Worm (Caenorhabditis elegans) whole organism, young adult: ENCODE data around the gene C43H6.12.

Source experiments
- B0019.2 ChIP-seq: fragments of 200-800 bp; sonication (Bioruptor generic); conservative IDR thresholded peaks from 2 replicates; pipeline ENCODE4 v1.3.6; 2022; ENCODE audit warnings: missing genetic modification reagents, missing genetic modification characterization, missing compliant biosample characterization
- Y95B8A.8 ChIP-seq: fragments of 200-800 bp; sonication (Bioruptor generic); IDR thresholded peaks from 2 replicates; pipeline ENCODE4 v1.3.6; 2022; ENCODE audit warnings: missing genetic modification reagents, missing genetic modification characterization, missing compliant biosample characterization
- ama-1 ChIP-seq, 3 experiments: fragments of 150-350 bp in 1 of 3; sonication (generic microtip) in 2 of 3; optimal IDR thresholded peaks; 2 replicates each; lab custom pipeline; 2014 to 2018; ENCODE audit warnings: missing biosample characterization in 2 of 3, missing genetic modification characterization in 2 of 3, missing genetic modification reagents in 2 of 3
- aptf-3 ChIP-seq: fragments of 200-800 bp; sonication (Bioruptor generic); IDR thresholded peaks from 2 replicates; pipeline ENCODE4 v1.3.6; 2022; ENCODE audit warnings: missing genetic modification characterization, missing compliant biosample characterization
- athp-1 ChIP-seq: sonication (generic microtip); optimal IDR thresholded peaks from 2 replicates; lab custom pipeline; 2017; ENCODE audit warnings: mild to moderate bottlenecking, missing genetic modification characterization, missing compliant biosample characterization
- ccch-3 ChIP-seq: fragments of 200-800 bp; sonication (Bioruptor generic); optimal IDR thresholded peaks from 2 replicates; lab custom pipeline; 2018; ENCODE audit warnings: mild to moderate bottlenecking, missing genetic modification characterization, missing compliant biosample characterization
- hlh-12 ChIP-seq: sonication (generic microtip); optimal IDR thresholded peaks from 2 replicates; lab custom pipeline; 2016; ENCODE audit warnings: missing genetic modification characterization, missing compliant biosample characterization
- nfya-2 ChIP-seq: fragments of 200-800 bp; sonication (Bioruptor generic); IDR thresholded peaks from 2 replicates; pipeline ENCODE4 v1.3.6; 2022; ENCODE audit warnings: missing genetic modification reagents, missing genetic modification characterization, missing compliant biosample characterization
- nhr-120 ChIP-seq: fragments of 200-800 bp; sonication (Bioruptor generic); IDR thresholded peaks from 2 replicates; pipeline ENCODE4 v1.3.6; 2022; ENCODE audit warnings: missing genetic modification characterization, missing compliant biosample characterization
- nhr-80 ChIP-seq: sonication (generic microtip); optimal IDR thresholded peaks from 2 replicates; lab custom pipeline; 2016; ENCODE audit warnings: missing genetic modification characterization, missing compliant biosample characterization
- snpc-3.4 ChIP-seq: sonication (generic microtip); optimal IDR thresholded peaks from 2 replicates; lab custom pipeline; 2017; ENCODE audit warnings: missing genetic modification characterization, mild to moderate bottlenecking, missing compliant biosample characterization, antibody characterized with exemption, moderate library complexity, missing genotype, missing genetic modification reagents
- ztf-18 ChIP-seq: sonication (generic microtip); optimal IDR thresholded peaks from 2 replicates; lab custom pipeline; 2016; ENCODE audit warnings: missing genotype, mild to moderate bottlenecking, missing genetic modification characterization, missing compliant biosample characterization

DNA sequence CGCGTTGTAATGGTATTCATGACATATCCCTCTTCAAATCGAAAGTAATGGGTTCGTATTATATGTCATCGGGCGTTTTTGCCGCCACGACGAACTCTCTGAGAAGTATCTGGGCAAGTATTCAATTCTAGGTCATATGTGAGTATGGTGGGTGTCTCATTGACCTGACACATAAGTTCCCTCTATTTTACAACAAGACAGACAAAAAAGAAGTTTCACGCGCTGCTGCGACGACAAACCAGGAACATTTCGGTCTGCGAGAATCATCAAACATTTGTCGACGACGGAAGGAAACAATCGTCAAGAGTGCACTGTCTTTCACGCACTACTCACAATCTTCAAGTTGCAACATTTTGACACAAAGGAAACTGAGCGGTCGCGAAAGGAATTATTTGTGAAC is 15.9 kb downstream of the C43H6.12 start:
- TF ChIP-seq ztf-18 (tag; lab: Kevin White, UChicago) (no peak), ama-1 (optimal IDR thresholded peaks at IDR 0.05; lab: Kevin White, UChicago) (no peak), ama-1 (GFP tag; optimal IDR thresholded peaks at IDR 0.05; lab: Kevin White, UChicago) (no peak), B0019.2 (GFP tag; lab: Robert Waterston, UW) (no peak), nfya-2 (GFP tag; lab: Robert Waterston, UW) (no peak), hlh-12 (tag; lab: Kevin White, UChicago) (no peak), ccch-3 (GFP tag; lab: Kevin White, UChicago) (no peak), snpc-3.4 (tag; lab: Kevin White, UChicago) (no peak), nhr-120 (GFP tag; lab: Robert Waterston, UW) (no peak), Y95B8A.8 (no peak), aptf-3 (GFP tag; lab: Robert Waterston, UW) (no peak), athp-1 (no peak), nhr-80 (tag; lab: Kevin White, UChicago) (no peak)
